Worm (Caenorhabditis elegans) whole organism, early embryonic: ENCODE data around the gene C06C3.12.

Experiments used
- F13C5.2 ChIP-seq: sonication (generic microtip); optimal IDR thresholded peaks from 2 replicates; lab custom pipeline; 2017; ENCODE audit warnings: mild to moderate bottlenecking, missing genetic modification characterization, inconsistent platforms, missing compliant biosample characterization
- flt-1 ChIP-seq: fragments of 200-800 bp; sonication (Bioruptor generic); IDR thresholded peaks from 2 replicates; pipeline ENCODE4 v1.3.6; 2022; ENCODE audit warnings: missing genetic modification characterization, missing compliant biosample characterization
- pes-1 ChIP-seq: fragments of 200-800 bp; sonication (Bioruptor generic); IDR thresholded peaks from 2 replicates; pipeline ENCODE4 v1.3.6; 2022; ENCODE audit warnings: missing genetic modification reagents, missing genetic modification characterization, missing compliant biosample characterization

DNA sequence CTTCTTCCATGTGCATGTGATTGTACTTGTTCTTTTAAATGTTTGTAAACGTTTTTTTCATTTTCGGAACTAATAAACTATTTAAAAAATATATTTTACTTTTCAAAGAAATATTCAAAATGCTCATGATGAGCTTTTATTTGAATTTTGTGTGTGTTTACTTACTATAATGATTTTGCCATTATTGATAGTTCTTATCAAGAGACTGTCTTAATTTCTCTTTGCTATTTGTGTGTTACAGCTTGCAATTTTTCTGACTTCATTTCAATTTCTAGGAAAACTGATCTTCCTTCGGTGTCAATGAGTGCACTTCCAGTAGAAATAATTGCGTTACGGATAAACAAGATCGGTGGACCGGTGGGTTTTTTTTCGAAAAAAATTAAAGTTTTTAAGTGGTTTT, at the start of gene C06C3.12:
- TF ChIP-seq flt-1, result no peak
- TF ChIP-seq F13C5.2, result no peak
- TF ChIP-seq pes-1 (GFP tag; lab: Robert Waterston, UW), result no peak
